Fruit fly (Drosophila melanogaster): ENCODE results near the gene Pax.

The Pax gene

DNA sequence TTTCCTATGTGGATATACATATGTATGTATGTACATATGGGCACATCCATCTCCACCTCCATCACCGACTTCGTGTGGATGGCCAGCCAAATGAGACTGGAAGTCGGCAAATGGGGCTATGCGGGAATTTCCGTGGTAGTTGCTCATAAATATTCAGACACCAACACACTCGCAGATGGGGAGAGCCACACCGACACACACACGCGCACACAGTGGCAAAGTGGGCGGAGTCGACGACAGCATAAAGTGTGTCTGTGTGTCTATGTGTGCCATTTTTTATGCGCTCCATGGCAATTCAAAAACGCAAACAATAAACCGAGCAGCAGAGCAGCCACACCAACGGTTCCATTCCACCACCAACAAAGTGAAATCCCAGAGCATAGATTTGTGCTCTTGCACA lies 36.5 kb upstream of the Pax start:
- TF ChIP-seq Snoo (tag; optimal IDR thresholded peaks at IDR 0.05) (no peak), CG4496 (GFP tag; IDR thresholded peaks at IDR 0.05) (peak; percentile 72; the same call in 2 of the 3 replicates), Ets98B (GFP tag; IDR thresholded peaks at IDR 0.05) (peak; percentile 19; the same call in 1 of the 2 replicates)

- no peak for TF ChIP-seq CG8159 (tag; optimal IDR thresholded peaks at IDR 0.05)
- TF ChIP-seq CG14655 (GFP tag; optimal IDR thresholded peaks at IDR 0.05), result no peak
- TF ChIP-seq D1 (tag; optimal IDR thresholded peaks at IDR 0.05), result no peak
- no peak for TF ChIP-seq CG9948 (tag; optimal IDR thresholded peaks at IDR 0.05)
- TF ChIP-seq Pif1B (GFP tag; optimal IDR thresholded peaks at IDR 0.05), result no peak
- TF ChIP-seq EcR (GFP tag; optimal IDR thresholded peaks at IDR 0.05), result no peak
- no peak for TF ChIP-seq Pif1A (GFP tag; optimal IDR thresholded peaks at IDR 0.05)
- no peak for TF ChIP-seq fd96Ca (GFP tag; IDR thresholded peaks at IDR 0.05)
- no peak for TF ChIP-seq CG4496 (GFP tag; IDR thresholded peaks at IDR 0.05)
These were observed 33.0 kb upstream of the Pax start for dm6 chr2L:19459404-19459803.

dm6 chr2L:19457890-19458580 lies 31.6 kb upstream of the Pax start:
- TF ChIP-seq Ets98B (GFP tag; IDR thresholded peaks at IDR 0.05), result no peak
- TF ChIP-seq EcR (GFP tag; optimal IDR thresholded peaks at IDR 0.05), result no peak
- TF ChIP-seq fd96Ca (GFP tag; IDR thresholded peaks at IDR 0.05), result no peak
- no peak for TF ChIP-seq Pif1A (GFP tag; optimal IDR thresholded peaks at IDR 0.05)
- TF ChIP-seq CG13204 (GFP tag; optimal IDR thresholded peaks at IDR 0.05), result no peak
- no peak for TF ChIP-seq CG8301 (tag; optimal IDR thresholded peaks at IDR 0.05)

- TF ChIP-seq CG14655 (GFP tag; optimal IDR thresholded peaks at IDR 0.05) (no peak), Ets98B (GFP tag; IDR thresholded peaks at IDR 0.05) (no peak), CG10348 (GFP tag; IDR thresholded peaks at IDR 0.05) (no peak)
These were observed 29.3 kb upstream of the Pax start for dm6 chr2L:19455723-19456122.

dm6 chr2L:19455209-19455608 lies 28.8 kb upstream of the Pax start:
- TF ChIP-seq CG17806 (tag; optimal IDR thresholded peaks at IDR 0.05) (no peak), CG32121 (GFP tag; IDR thresholded peaks at IDR 0.05) (peak; percentile 26; the same call in 1 of the 2 replicates)

- TF ChIP-seq CG17806 (tag; optimal IDR thresholded peaks at IDR 0.05) (peak; percentile 29), fd96Ca (GFP tag; IDR thresholded peaks at IDR 0.05) (no peak), CG8159 (tag; optimal IDR thresholded peaks at IDR 0.05) (peak; percentile 73), CG4496 (GFP tag; IDR thresholded peaks at IDR 0.05) (no peak), CG34367 (tag; optimal IDR thresholded peaks at IDR 0.05) (peak; percentile 60), rn (GFP tag; IDR thresholded peaks at IDR 0.05) (no peak), CG32121 (GFP tag; IDR thresholded peaks at IDR 0.05) (peak; percentile 11; the same call in 1 of the 2 replicates), EcR (GFP tag; optimal IDR thresholded peaks at IDR 0.05) (peak; percentile 99), Pif1A (GFP tag; optimal IDR thresholded peaks at IDR 0.05) (peak; percentile 59), Snoo (tag; optimal IDR thresholded peaks at IDR 0.05) (peak; percentile 52), CG8301 (tag; optimal IDR thresholded peaks at IDR 0.05) (peak; percentile 48), Pif1B (GFP tag; optimal IDR thresholded peaks at IDR 0.05) (peak; percentile 42), gl (tag; optimal IDR thresholded peaks at IDR 0.05) (no peak), CG10348 (GFP tag; IDR thresholded peaks at IDR 0.05) (no peak), CG13204 (GFP tag; optimal IDR thresholded peaks at IDR 0.05) (no peak), D1 (tag; optimal IDR thresholded peaks at IDR 0.05) (no peak), CG15710 (tag; optimal IDR thresholded peaks at IDR 0.05) (peak; percentile 69), CG12605 (GFP tag; IDR thresholded peaks at IDR 0.05) (no peak), CG9948 (tag; optimal IDR thresholded peaks at IDR 0.05) (peak; percentile 58), CG14655 (GFP tag; optimal IDR thresholded peaks at IDR 0.05) (peak; percentile 61), Ets98B (GFP tag; IDR thresholded peaks at IDR 0.05) (no peak)
These were observed 27.8 kb upstream of the Pax start, which contains the start of gene CG10026 for dm6 chr2L:19454070-19454751. Gene CG10026, plus strand, starts transcription at chr2L:19454256.

DNA sequence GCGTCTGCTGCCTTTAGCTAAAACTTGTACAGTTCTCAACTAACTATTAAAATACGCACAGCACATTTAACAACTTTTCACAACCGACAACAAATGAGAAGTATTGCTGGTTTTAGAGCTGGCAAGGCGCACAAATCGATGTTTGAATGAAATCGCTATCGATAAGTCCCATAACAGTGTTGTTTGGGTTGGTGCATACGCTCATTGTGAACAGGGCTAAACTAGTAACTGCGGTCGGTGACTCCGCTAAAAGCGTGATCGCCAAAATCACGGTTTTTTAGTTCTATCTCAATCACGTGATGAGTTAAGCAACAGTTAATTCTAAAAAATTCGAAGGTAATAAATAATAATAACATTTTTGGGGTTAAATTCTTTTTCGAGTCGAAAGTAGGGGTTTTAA lies 27.0 kb upstream of the Pax start, which contains the start of gene Top2:
Gene Top2, minus strand, starts transcription at position 110 of the 400 bp plus-strand sequence.
- TF ChIP-seq CG8159 (tag; optimal IDR thresholded peaks at IDR 0.05) (peak; percentile 17), EcR (GFP tag; optimal IDR thresholded peaks at IDR 0.05) (no peak), CG4496 (GFP tag; IDR thresholded peaks at IDR 0.05) (peak; percentile 7; the same call in 1 of the 3 replicates)
